Fruit fly (Drosophila melanogaster) whole organism, embryonic: ENCODE data around the gene CG9240.
A peak's percentile ranks its signal among the peaks of the same experiment; 100 is the strongest.

Source experiments
- Adf1 ChIP-seq: fragments of 200-800 bp; sonication (Bioruptor generic); IDR thresholded peaks from 2 replicates; pipeline ENCODE4 v1.3.6; 2022; ENCODE audit warnings: missing biosample characterization, missing genetic modification characterization
- BEAF-32 ChIP-seq: fragments of 200-800 bp; sonication (Bioruptor generic); optimal IDR thresholded peaks from 3 replicates; lab custom pipeline; 2017; ENCODE audit warnings: missing biosample characterization, missing genetic modification characterization, mild to moderate bottlenecking, moderate library complexity, missing genetic modification reagents
- CG12659 ChIP-seq: fragments of 200-800 bp; sonication (Bioruptor generic); optimal IDR thresholded peaks from 3 replicates; lab custom pipeline; 2017; ENCODE audit warnings: mild to moderate bottlenecking, missing biosample characterization, missing genetic modification reagents, missing genetic modification characterization
- CG15514 ChIP-seq: fragments of 200-800 bp; sonication (Bioruptor generic); optimal IDR thresholded peaks from 3 replicates; lab custom pipeline; 2017; ENCODE audit warnings: missing biosample characterization, missing genetic modification characterization, mild to moderate bottlenecking, moderate library complexity, missing genetic modification reagents
- CG1603 ChIP-seq: fragments of 200-800 bp; sonication (Bioruptor generic); optimal IDR thresholded peaks from 2 replicates; lab custom pipeline; 2019; ENCODE audit warnings: missing biosample characterization, mild to moderate bottlenecking, missing genetic modification characterization, moderate library complexity
- CG2116 ChIP-seq: fragments of 200-800 bp; sonication (Bioruptor generic); optimal IDR thresholded peaks from 3 replicates; lab custom pipeline; 2018; ENCODE audit warnings: missing biosample characterization, mild to moderate bottlenecking, missing genetic modification characterization
- CG3163 ChIP-seq: fragments of 200-800 bp; sonication (Bioruptor generic); optimal IDR thresholded peaks from 3 replicates; lab custom pipeline; 2016; ENCODE audit warnings: missing biosample characterization, missing genetic modification characterization
- CG34224 ChIP-seq: fragments of 200-800 bp; sonication (Bioruptor generic); IDR thresholded peaks from 3 replicates; pipeline ENCODE4 v1.3.6; 2022; ENCODE audit warnings: missing biosample characterization, missing genetic modification characterization; ENCODE audit not compliant: partially characterized antibody
- CG34376 ChIP-seq: fragments of 200-800 bp; sonication (Bioruptor generic); optimal IDR thresholded peaks from 2 replicates; lab custom pipeline; 2018; ENCODE audit warnings: missing biosample characterization, mild to moderate bottlenecking, missing genetic modification characterization
- CG3995 ChIP-seq: fragments of 200-800 bp; sonication (Bioruptor generic); optimal IDR thresholded peaks from 3 replicates; lab custom pipeline; 2016; ENCODE audit warnings: missing biosample characterization, missing genetic modification characterization
- CG4328 ChIP-seq: fragments of 200-800 bp; sonication (Bioruptor generic); optimal IDR thresholded peaks from 3 replicates; lab custom pipeline; 2017; ENCODE audit warnings: missing biosample characterization, missing genetic modification reagents, missing genetic modification characterization
- CG4360 ChIP-seq: fragments of 200-800 bp; sonication (Bioruptor generic); IDR thresholded peaks from 2 replicates; pipeline ENCODE4 v1.3.6; 2022; ENCODE audit warnings: missing biosample characterization, missing genetic modification characterization
- CG4617 ChIP-seq: fragments of 200-800 bp; sonication (Bioruptor generic); optimal IDR thresholded peaks from 3 replicates; lab custom pipeline; 2016; ENCODE audit warnings: missing biosample characterization, missing genetic modification characterization, borderline replicate concordance
- CG5180 ChIP-seq: fragments of 200-800 bp; sonication (Bioruptor generic); optimal IDR thresholded peaks from 3 replicates; lab custom pipeline; 2017; ENCODE audit warnings: missing biosample characterization, missing genetic modification characterization, mild to moderate bottlenecking, moderate library complexity, missing genetic modification reagents
- CG8944 ChIP-seq: fragments of 200-800 bp; sonication (Bioruptor generic); optimal IDR thresholded peaks from 3 replicates; lab custom pipeline; 2016; ENCODE audit warnings: missing biosample characterization, missing genetic modification characterization
- Dbx ChIP-seq: fragments of 200-800 bp; sonication (Bioruptor generic); IDR thresholded peaks from 3 replicates; pipeline ENCODE4 v1.3.6; 2022; ENCODE audit warnings: missing biosample characterization, missing genetic modification characterization
- Dref ChIP-seq: fragments of 200-800 bp; sonication (Bioruptor generic); IDR thresholded peaks from 2 replicates; pipeline ENCODE4 v1.3.6; 2022; ENCODE audit warnings: missing biosample characterization, missing genetic modification characterization
- E2f2 ChIP-seq: fragments of 200-800 bp; sonication (Bioruptor generic); IDR thresholded peaks from 2 replicates; pipeline ENCODE4 v1.3.6; 2022; ENCODE audit warnings: missing biosample characterization, missing genetic modification characterization
- Fer3 ChIP-seq: fragments of 200-800 bp; sonication (Bioruptor generic); optimal IDR thresholded peaks from 2 replicates; lab custom pipeline; 2018; ENCODE audit warnings: missing biosample characterization, mild to moderate bottlenecking, missing genetic modification characterization, moderate library complexity
- HLH54F ChIP-seq: fragments of 200-800 bp; sonication (Bioruptor generic); optimal IDR thresholded peaks from 3 replicates; lab custom pipeline; 2016; ENCODE audit warnings: missing biosample characterization, missing genetic modification characterization
- Hr3 ChIP-seq: fragments of 200-800 bp; sonication (Bioruptor generic); optimal IDR thresholded peaks from 3 replicates; lab custom pipeline; 2016; ENCODE audit warnings: missing biosample characterization, missing genetic modification characterization
- Max ChIP-seq: fragments of 200-800 bp; sonication (Bioruptor generic); optimal IDR thresholded peaks from 2 replicates; lab custom pipeline; 2016; ENCODE audit warnings: missing biosample characterization, mild to moderate bottlenecking, missing genetic modification characterization
- Myb ChIP-seq: fragments of 200-800 bp; sonication (Bioruptor generic); optimal IDR thresholded peaks from 2 replicates; lab custom pipeline; 2016; ENCODE audit warnings: missing biosample characterization, missing genetic modification characterization
- Opbp ChIP-seq: fragments of 200-800 bp; sonication (Bioruptor generic); IDR thresholded peaks from 3 replicates; pipeline ENCODE4 v1.3.6; 2022; ENCODE audit warnings: missing biosample characterization, missing genetic modification characterization; ENCODE audit not compliant: partially characterized antibody
- Ravus ChIP-seq: fragments of 200-800 bp; sonication (Bioruptor generic); IDR thresholded peaks from 2 replicates; pipeline ENCODE4 v1.3.6; 2022; ENCODE audit warnings: missing biosample characterization, missing genetic modification characterization
- Scr ChIP-seq: fragments of 200-800 bp; sonication (Bioruptor generic); IDR thresholded peaks from 2 replicates; pipeline ENCODE4 v1.3.6; 2022; ENCODE audit warnings: missing biosample characterization, missing genetic modification characterization; ENCODE audit not compliant: partially characterized antibody
- Vsx1 ChIP-seq: fragments of 200-800 bp; sonication (Bioruptor generic); optimal IDR thresholded peaks from 2 replicates; lab custom pipeline; 2017; ENCODE audit warnings: missing biosample characterization, mild to moderate bottlenecking, missing genetic modification characterization, missing genetic modification reagents
- YL-1 ChIP-seq: fragments of 200-800 bp; sonication (Bioruptor generic); optimal IDR thresholded peaks from 3 replicates; lab custom pipeline; 2017; ENCODE audit warnings: missing biosample characterization, mild to moderate bottlenecking, missing genetic modification characterization
- amos ChIP-seq: fragments of 200-800 bp; sonication (Bioruptor generic); IDR thresholded peaks from 2 replicates; pipeline ENCODE4 v1.3.6; 2022; ENCODE audit warnings: missing biosample characterization, missing genetic modification characterization; ENCODE audit not compliant: partially characterized antibody
- bigmax ChIP-seq: fragments of 200-800 bp; sonication (Bioruptor generic); optimal IDR thresholded peaks from 2 replicates; lab custom pipeline; 2018; ENCODE audit warnings: missing biosample characterization, mild to moderate bottlenecking, missing genetic modification characterization
- chinmo ChIP-seq: fragments of 200-800 bp; sonication (Bioruptor generic); IDR thresholded peaks from 4 replicates; pipeline ENCODE4 v1.3.6; 2022; ENCODE audit warnings: missing biosample characterization, missing genetic modification characterization; ENCODE audit not compliant: partially characterized antibody
- ci ChIP-seq: fragments of 200-800 bp; sonication (Bioruptor generic); IDR thresholded peaks from 3 replicates; pipeline ENCODE4 v1.3.6; 2022; ENCODE audit warnings: missing biosample characterization, missing genetic modification characterization
- fd3F ChIP-seq: fragments of 200-800 bp; sonication (Bioruptor generic); optimal IDR thresholded peaks from 2 replicates; lab custom pipeline; 2018; ENCODE audit warnings: missing biosample characterization, mild to moderate bottlenecking, missing genetic modification characterization, moderate library complexity
- gro ChIP-seq: fragments of 200-800 bp; sonication (Bioruptor generic); optimal IDR thresholded peaks from 2 replicates; lab custom pipeline; 2016; ENCODE audit warnings: missing biosample characterization, missing genetic modification characterization
- mam ChIP-seq: fragments of 200-800 bp; sonication (Bioruptor generic); optimal IDR thresholded peaks from 3 replicates; lab custom pipeline; 2016; ENCODE audit warnings: missing biosample characterization, missing genetic modification characterization
- mirr ChIP-seq: fragments of 200-800 bp; sonication (Bioruptor generic); optimal IDR thresholded peaks from 3 replicates; lab custom pipeline; 2018; ENCODE audit warnings: missing biosample characterization, mild to moderate bottlenecking, missing genetic modification characterization
- org-1 ChIP-seq: fragments of 200-800 bp; sonication (Bioruptor generic); optimal IDR thresholded peaks from 2 replicates; lab custom pipeline; 2017; ENCODE audit warnings: missing biosample characterization, missing genetic modification characterization
- pita ChIP-seq: fragments of 200-800 bp; sonication (Bioruptor generic); optimal IDR thresholded peaks from 2 replicates; lab custom pipeline; 2017; ENCODE audit warnings: missing biosample characterization, mild to moderate bottlenecking, missing genetic modification characterization
- prd ChIP-seq, 3 experiments: fragments of >200 bp in 2 of 3; fragments of 200-800 bp in 1 of 3; sonication (Bioruptor generic) in 1 of 3; optimal IDR thresholded peaks in 2 of 3; IDR thresholded peaks in 1 of 3; 2 replicates in 2 of 3; 3 replicates in 1 of 3; pipeline versions ENCODE4 v1.3.6 to Lab custom; 2017 to 2022; ENCODE audit warnings: missing biosample characterization in 1 of 3, missing genetic modification characterization in 1 of 3
- psq ChIP-seq: fragments of 200-800 bp; sonication (Bioruptor generic); optimal IDR thresholded peaks from 2 replicates; lab custom pipeline; 2017; ENCODE audit warnings: missing biosample characterization, missing genetic modification characterization
- row ChIP-seq: fragments of 200-800 bp; sonication (Bioruptor generic); IDR thresholded peaks from 3 replicates; pipeline ENCODE4 v1.3.6; 2022; ENCODE audit warnings: missing biosample characterization, missing genetic modification characterization
- scrt ChIP-seq: fragments of 200-800 bp; sonication (Bioruptor generic); optimal IDR thresholded peaks from 2 replicates; lab custom pipeline; 2018; ENCODE audit warnings: missing biosample characterization, mild to moderate bottlenecking, missing genetic modification characterization, moderate library complexity
- sd ChIP-seq: fragments of 200-800 bp; sonication (Bioruptor generic); optimal IDR thresholded peaks from 3 replicates; lab custom pipeline; 2018; ENCODE audit warnings: missing biosample characterization, mild to moderate bottlenecking, missing genetic modification characterization, moderate library complexity
- stwl ChIP-seq: fragments of 200-800 bp; sonication (Bioruptor generic); optimal IDR thresholded peaks from 3 replicates; lab custom pipeline; 2018; ENCODE audit warnings: missing biosample characterization, mild to moderate bottlenecking, missing genetic modification characterization, moderate library complexity
- sug ChIP-seq: fragments of 200-800 bp; optimal IDR thresholded peaks from 2 replicates; lab custom pipeline; 2019; ENCODE audit warnings: missing biosample characterization, mild to moderate bottlenecking, missing genetic modification characterization, moderate library complexity
- trem ChIP-seq: fragments of 200-800 bp; optimal IDR thresholded peaks from 3 replicates; lab custom pipeline; 2019; ENCODE audit warnings: missing biosample characterization, mild to moderate bottlenecking, missing genetic modification characterization, moderate library complexity
- twi ChIP-seq: fragments of 200-800 bp; optimal IDR thresholded peaks from 2 replicates; lab custom pipeline; 2019; ENCODE audit warnings: missing biosample characterization, mild to moderate bottlenecking, missing genetic modification characterization, moderate library complexity
- wek ChIP-seq: fragments of 200-800 bp; sonication (Bioruptor generic); optimal IDR thresholded peaks from 3 replicates; lab custom pipeline; 2018; ENCODE audit warnings: missing biosample characterization, mild to moderate bottlenecking, missing genetic modification characterization, moderate library complexity
- zen2 ChIP-seq: fragments of 200-800 bp; sonication (Bioruptor generic); IDR thresholded peaks from 3 replicates; pipeline ENCODE4 v1.3.6; 2022; ENCODE audit warnings: missing biosample characterization, missing genetic modification characterization; ENCODE audit not compliant: partially characterized antibody

CG9240 gene

dm6 chrX:15748945-15749344 lies 47.9 kb upstream of the CG9240 start, which contains the start of gene Mvd (continued):
- TF ChIP-seq sug (tag; lab: Kevin White, UChicago) (peak; percentile 35), org-1 (GFP tag; lab: Kevin White, UChicago) (no peak), Scr (GFP tag; lab: Robert Waterston, UW) (0 out of 2 replicates have a peak, but pooled peaks have one; percentile 15), CG1603 (tag; lab: Kevin White, UChicago) (peak; percentile 84), ci (GFP tag; lab: Robert Waterston, UW) (no peak), Adf1 (peak; percentile 8; the same call in 1 of the 2 replicates), prd (optimal IDR thresholded peaks at IDR 0.05; lab: Kevin White, UChicago) (no peak), prd (GFP tag; IDR thresholded peaks at IDR 0.05; lab: Robert Waterston, UW) (no peak), CG12659 (GFP tag; lab: Kevin White, UChicago) (peak; percentile 65), CG8944 (GFP tag; lab: Kevin White, UChicago) (peak; percentile 16), pita (GFP tag; lab: Kevin White, UChicago) (peak; percentile 65), E2f2 (GFP tag; lab: Robert Waterston, UW) (peak; percentile 58), CG4360 (GFP tag; lab: Robert Waterston, UW) (no peak), CG4328 (GFP tag; lab: Kevin White, UChicago) (no peak), trem (tag; lab: Kevin White, UChicago) (peak; percentile 48), gro (GFP tag; lab: Kevin White, UChicago) (peak; percentile 6), CG3995 (peak; percentile 89), stwl (peak; percentile 44), sd (tag; lab: Kevin White, UChicago) (no peak), Vsx1 (no peak), bigmax (GFP tag; lab: Kevin White, UChicago) (peak; percentile 68), CG34376 (GFP tag; lab: Kevin White, UChicago) (peak; percentile 7), YL-1 (GFP tag; lab: Kevin White, UChicago) (peak; percentile 77), Ravus (GFP tag; lab: Robert Waterston, UW) (no peak), Myb (GFP tag; lab: Kevin White, UChicago) (peak; percentile 53), CG34224 (GFP tag; lab: Robert Waterston, UW) (no peak), wek (GFP tag; lab: Kevin White, UChicago) (peak; percentile 99), Opbp (GFP tag; lab: Robert Waterston, UW) (peak; percentile 69), psq (GFP tag; lab: Kevin White, UChicago) (no peak), zen2 (GFP tag; lab: Robert Waterston, UW) (no peak), Dref (GFP tag; lab: Robert Waterston, UW) (peak; percentile 46), Dbx (no peak), CG2116 (GFP tag; lab: Kevin White, UChicago) (peak; percentile 60), row (GFP tag; lab: Robert Waterston, UW) (no peak; the same call in 1 of the 3 replicates), chinmo (GFP tag; lab: Robert Waterston, UW) (0 out of 4 replicates have a peak, but pooled peaks have one; percentile 37), Hr3 (peak; percentile 0), BEAF-32 (GFP tag; lab: Kevin White, UChicago) (peak; percentile 54), CG5180 (GFP tag; lab: Kevin White, UChicago) (no peak), twi (no peak), CG4617 (peak; percentile 18), CG3163 (GFP tag; lab: Kevin White, UChicago) (no peak), CG15514 (GFP tag; lab: Kevin White, UChicago) (peak; percentile 81), fd3F (GFP tag; lab: Kevin White, UChicago) (no peak), Max (peak; percentile 11), HLH54F (GFP tag; lab: Kevin White, UChicago) (no peak), amos (GFP tag; lab: Robert Waterston, UW) (peak; percentile 18; the same call in 1 of the 2 replicates), mam (peak; percentile 17), Fer3 (tag; lab: Kevin White, UChicago) (no peak), mirr (GFP tag; lab: Kevin White, UChicago) (no peak), scrt (GFP tag; lab: Kevin White, UChicago) (peak; percentile 80)
